Fruit fly (Drosophila melanogaster) whole organism, embryonic: Measurements from ENCODE around the gene Pdh.

ENCODE experiments used
- Abd-B ChIP-seq: fragments of 200-800 bp; sonication (Bioruptor generic); optimal IDR thresholded peaks from 2 replicates; lab custom pipeline; 2018; ENCODE audit warnings: missing biosample characterization, mild to moderate bottlenecking, missing genetic modification characterization, moderate library complexity
- Bgb ChIP-seq: fragments of 200-800 bp; sonication (Bioruptor generic); IDR thresholded peaks from 2 replicates; pipeline ENCODE4 v1.3.6; 2022; ENCODE audit warnings: missing biosample characterization, missing genetic modification characterization; ENCODE audit not compliant: partially characterized antibody
- Blimp-1 ChIP-seq: fragments of 200-800 bp; sonication (Bioruptor generic); optimal IDR thresholded peaks from 3 replicates; lab custom pipeline; 2018; ENCODE audit warnings: missing biosample characterization, missing genetic modification characterization, mild to moderate bottlenecking, moderate library complexity, missing genetic modification reagents
- CG10462 ChIP-seq: fragments of 200-800 bp; sonication (Bioruptor generic); optimal IDR thresholded peaks from 2 replicates; lab custom pipeline; 2016; ENCODE audit warnings: missing biosample characterization, missing genetic modification characterization
- CG11723 ChIP-seq: fragments of 200-800 bp; sonication (Bioruptor generic); optimal IDR thresholded peaks from 2 replicates; lab custom pipeline; 2017; ENCODE audit warnings: missing biosample characterization, mild to moderate bottlenecking, missing genetic modification characterization
- CG12769 ChIP-seq: fragments of 200-800 bp; sonication (Bioruptor generic); optimal IDR thresholded peaks from 2 replicates; lab custom pipeline; 2019; ENCODE audit warnings: missing biosample characterization, mild to moderate bottlenecking, missing genetic modification characterization, moderate library complexity
- CG13424 ChIP-seq: fragments of 200-800 bp; sonication (Bioruptor generic); optimal IDR thresholded peaks from 2 replicates; lab custom pipeline; 2019; ENCODE audit warnings: missing biosample characterization, mild to moderate bottlenecking, missing genetic modification characterization, moderate library complexity
- CG13624 ChIP-seq: fragments of 200-800 bp; sonication (Bioruptor generic); optimal IDR thresholded peaks from 2 replicates; lab custom pipeline; 2016; ENCODE audit warnings: missing biosample characterization, missing genetic modification characterization
- CG14710 ChIP-seq: fragments of 200-800 bp; sonication (Bioruptor generic); optimal IDR thresholded peaks from 3 replicates; lab custom pipeline; 2019; ENCODE audit warnings: missing biosample characterization, mild to moderate bottlenecking, missing genetic modification characterization, moderate library complexity
- CG15479 ChIP-seq: fragments of 200-800 bp; sonication (Bioruptor generic); optimal IDR thresholded peaks from 3 replicates; lab custom pipeline; 2019; ENCODE audit warnings: missing biosample characterization, mild to moderate bottlenecking, missing genetic modification characterization, moderate library complexity
- CG17802 ChIP-seq: fragments of 200-800 bp; sonication (Bioruptor generic); optimal IDR thresholded peaks from 2 replicates; lab custom pipeline; 2018; ENCODE audit warnings: missing biosample characterization, mild to moderate bottlenecking, missing genetic modification characterization, moderate library complexity
- CG18764 ChIP-seq: fragments of 200-800 bp; sonication (Bioruptor generic); optimal IDR thresholded peaks from 3 replicates; lab custom pipeline; 2016; ENCODE audit warnings: missing biosample characterization, missing genetic modification characterization
- CG2120 ChIP-seq: fragments of 200-800 bp; sonication (Bioruptor generic); optimal IDR thresholded peaks from 3 replicates; lab custom pipeline; 2016; ENCODE audit warnings: missing biosample characterization, missing genetic modification characterization
- CG34224 ChIP-seq: fragments of 200-800 bp; sonication (Bioruptor generic); IDR thresholded peaks from 3 replicates; pipeline ENCODE4 v1.3.6; 2022; ENCODE audit warnings: missing biosample characterization, missing genetic modification characterization; ENCODE audit not compliant: partially characterized antibody
- CG5180 ChIP-seq: fragments of 200-800 bp; sonication (Bioruptor generic); optimal IDR thresholded peaks from 3 replicates; lab custom pipeline; 2017; ENCODE audit warnings: missing biosample characterization, missing genetic modification characterization, mild to moderate bottlenecking, moderate library complexity, missing genetic modification reagents
- CG7556 ChIP-seq: fragments of 200-800 bp; sonication (Bioruptor generic); optimal IDR thresholded peaks from 2 replicates; lab custom pipeline; 2017; ENCODE audit warnings: missing biosample characterization, mild to moderate bottlenecking, missing genetic modification characterization
- CG8290 ChIP-seq, 3 experiments: fragments of 200-800 bp; sonication (Bioruptor generic); optimal IDR thresholded peaks; 2 replicates each; lab custom pipeline; 2016 to 2019; ENCODE audit warnings: missing biosample characterization in 3 of 3, missing genetic modification characterization in 3 of 3, mild to moderate bottlenecking in 2 of 3, moderate library complexity in 1 of 3
- CG8478 ChIP-seq: fragments of >200 bp; optimal IDR thresholded peaks from 2 replicates; lab custom pipeline; 2018
- E2f1 ChIP-seq: fragments of 200-800 bp; sonication (Bioruptor generic); IDR thresholded peaks from 2 replicates; pipeline ENCODE4 v1.3.6; 2022; ENCODE audit warnings: missing biosample characterization, missing genetic modification characterization
- Elba2 ChIP-seq: fragments of 200-800 bp; sonication (Bioruptor generic); optimal IDR thresholded peaks from 3 replicates; lab custom pipeline; 2016; ENCODE audit warnings: missing biosample characterization, missing genetic modification characterization
- Fer3 ChIP-seq: fragments of 200-800 bp; sonication (Bioruptor generic); optimal IDR thresholded peaks from 2 replicates; lab custom pipeline; 2018; ENCODE audit warnings: missing biosample characterization, mild to moderate bottlenecking, missing genetic modification characterization, moderate library complexity
- HLH3B ChIP-seq: fragments of 200-800 bp; sonication (Bioruptor generic); IDR thresholded peaks from 2 replicates; pipeline ENCODE4 v1.3.6; 2022; ENCODE audit warnings: missing biosample characterization, missing genetic modification characterization
- Hey ChIP-seq: fragments of 200-800 bp; sonication (Bioruptor generic); optimal IDR thresholded peaks from 3 replicates; lab custom pipeline; 2018; ENCODE audit warnings: missing biosample characterization, mild to moderate bottlenecking, missing genetic modification characterization
- Hmr ChIP-seq: fragments of 200-800 bp; sonication (Bioruptor generic); optimal IDR thresholded peaks from 3 replicates; lab custom pipeline; 2017; ENCODE audit warnings: mild to moderate bottlenecking, missing biosample characterization, missing genetic modification reagents, missing genetic modification characterization
- Hmx ChIP-seq: fragments of 200-800 bp; sonication (Bioruptor generic); optimal IDR thresholded peaks from 2 replicates; lab custom pipeline; 2016; ENCODE audit warnings: missing biosample characterization, missing genetic modification characterization
- Hr78 ChIP-seq, 2 experiments: fragments of 200-800 bp in 1 of 2; fragments of >200 bp in 1 of 2; sonication (Bioruptor generic) in 1 of 2; optimal IDR thresholded peaks; 2 replicates each; lab custom pipeline; 2017 to 2019; ENCODE audit warnings: missing biosample characterization in 2 of 2, missing genetic modification characterization in 2 of 2, mild to moderate bottlenecking in 1 of 2, moderate library complexity in 1 of 2
- Jarid2 ChIP-seq: fragments of 200-800 bp; sonication (Bioruptor generic); optimal IDR thresholded peaks from 3 replicates; lab custom pipeline; 2017; ENCODE audit warnings: mild to moderate bottlenecking, missing biosample characterization, missing genetic modification reagents, missing genetic modification characterization
- Med ChIP-seq: fragments of 200-800 bp; sonication (Bioruptor generic); peaks from one replicate; lab custom pipeline; 2016; ENCODE audit warnings: missing biosample characterization, missing genetic modification characterization, mild to moderate bottlenecking, inconsistent platforms, moderate library complexity
- Meics ChIP-seq: fragments of 200-800 bp; sonication (Bioruptor generic); optimal IDR thresholded peaks from 2 replicates; lab custom pipeline; 2017; ENCODE audit warnings: missing biosample characterization, mild to moderate bottlenecking, missing genetic modification characterization
- Mes4 ChIP-seq: fragments of 200-800 bp; sonication (Bioruptor generic); optimal IDR thresholded peaks from 2 replicates; lab custom pipeline; 2016; ENCODE audit warnings: missing biosample characterization, missing genetic modification characterization
- Nf-YB ChIP-seq: fragments of 200-800 bp; sonication (Bioruptor generic); optimal IDR thresholded peaks from 3 replicates; lab custom pipeline; 2019; ENCODE audit warnings: missing biosample characterization, mild to moderate bottlenecking, missing genetic modification characterization, moderate library complexity
- ap ChIP-seq: fragments of 200-800 bp; sonication (Bioruptor generic); IDR thresholded peaks from 2 replicates; pipeline ENCODE4 v1.3.6; 2022; ENCODE audit warnings: missing biosample characterization, missing genetic modification characterization
- cad ChIP-seq: fragments of >200 bp; optimal IDR thresholded peaks from 2 replicates; lab custom pipeline; 2017; ENCODE audit warnings: missing biosample characterization, missing genetic modification characterization
- cas ChIP-seq: fragments of 200-800 bp; sonication (Bioruptor generic); IDR thresholded peaks from 2 replicates; pipeline ENCODE4 v1.3.6; 2022; ENCODE audit warnings: missing biosample characterization, missing genetic modification characterization
- caup ChIP-seq: fragments of 200-800 bp; sonication (Bioruptor generic); optimal IDR thresholded peaks from 3 replicates; lab custom pipeline; 2017; ENCODE audit warnings: missing biosample characterization, mild to moderate bottlenecking, missing genetic modification characterization, moderate library complexity; ENCODE audit not compliant: severe bottlenecking
- ftz-f1 ChIP-seq: fragments of 200-800 bp; sonication (Bioruptor generic); optimal IDR thresholded peaks from 2 replicates; lab custom pipeline; 2016; ENCODE audit warnings: missing biosample characterization, missing genetic modification characterization
- gro ChIP-seq: fragments of 200-800 bp; sonication (Bioruptor generic); optimal IDR thresholded peaks from 2 replicates; lab custom pipeline; 2016; ENCODE audit warnings: missing biosample characterization, missing genetic modification characterization
- hbn ChIP-seq: fragments of 200-800 bp; sonication (Bioruptor generic); IDR thresholded peaks from 2 replicates; pipeline ENCODE4 v1.3.6; 2022; ENCODE audit warnings: missing biosample characterization, missing genetic modification characterization; ENCODE audit not compliant: partially characterized antibody
- jing ChIP-seq: fragments of 200-800 bp; sonication (Bioruptor generic); optimal IDR thresholded peaks from 2 replicates; lab custom pipeline; 2018; ENCODE audit warnings: missing biosample characterization, mild to moderate bottlenecking, missing genetic modification characterization
- kni ChIP-seq: fragments of 200-800 bp; sonication (Bioruptor generic); optimal IDR thresholded peaks from 3 replicates; lab custom pipeline; 2017; ENCODE audit warnings: mild to moderate bottlenecking, missing biosample characterization, missing genetic modification reagents, missing genetic modification characterization
- lab ChIP-seq: fragments of 200-800 bp; sonication (Bioruptor generic); optimal IDR thresholded peaks from 3 replicates; lab custom pipeline; 2017; ENCODE audit warnings: missing biosample characterization, missing genetic modification characterization, mild to moderate bottlenecking, moderate library complexity, missing genetic modification reagents
- luna ChIP-seq: fragments of 200-800 bp; sonication (Bioruptor generic); optimal IDR thresholded peaks from 2 replicates; lab custom pipeline; 2016; ENCODE audit warnings: missing biosample characterization, missing genetic modification characterization
- mld ChIP-seq: fragments of 200-800 bp; sonication (Bioruptor generic); IDR thresholded peaks from 3 replicates; pipeline ENCODE4 v1.3.6; 2022; ENCODE audit warnings: missing biosample characterization, missing genetic modification characterization; ENCODE audit not compliant: partially characterized antibody
- rib ChIP-seq: fragments of 200-800 bp; sonication (Bioruptor generic); IDR thresholded peaks from 2 replicates; pipeline ENCODE4 v1.3.6; 2022; ENCODE audit warnings: missing biosample characterization, missing genetic modification characterization
- row ChIP-seq: fragments of 200-800 bp; sonication (Bioruptor generic); IDR thresholded peaks from 3 replicates; pipeline ENCODE4 v1.3.6; 2022; ENCODE audit warnings: missing biosample characterization, missing genetic modification characterization
- sc ChIP-seq, 3 experiments: fragments of >200 bp in 2 of 3; fragments of 200-800 bp in 1 of 3; sonication (Bioruptor generic) in 1 of 3; optimal IDR thresholded peaks; 2 replicates in 2 of 3; 3 replicates in 1 of 3; lab custom pipeline; 2017; ENCODE audit warnings: mild to moderate bottlenecking in 1 of 3, missing biosample characterization in 1 of 3, missing genetic modification characterization in 1 of 3, missing genetic modification reagents in 1 of 3
- sens ChIP-seq: fragments of 200-800 bp; sonication (Bioruptor generic); peaks from one replicate; lab custom pipeline; 2016; ENCODE audit warnings: missing biosample characterization, missing genetic modification characterization
- sug ChIP-seq: fragments of 200-800 bp; optimal IDR thresholded peaks from 2 replicates; lab custom pipeline; 2019; ENCODE audit warnings: missing biosample characterization, mild to moderate bottlenecking, missing genetic modification characterization, moderate library complexity
- z ChIP-seq: fragments of 200-800 bp; sonication (Bioruptor generic); IDR thresholded peaks from 3 replicates; pipeline ENCODE4 v1.3.6; 2022; ENCODE audit warnings: missing biosample characterization, missing genetic modification characterization

Gene Pdh

DNA sequence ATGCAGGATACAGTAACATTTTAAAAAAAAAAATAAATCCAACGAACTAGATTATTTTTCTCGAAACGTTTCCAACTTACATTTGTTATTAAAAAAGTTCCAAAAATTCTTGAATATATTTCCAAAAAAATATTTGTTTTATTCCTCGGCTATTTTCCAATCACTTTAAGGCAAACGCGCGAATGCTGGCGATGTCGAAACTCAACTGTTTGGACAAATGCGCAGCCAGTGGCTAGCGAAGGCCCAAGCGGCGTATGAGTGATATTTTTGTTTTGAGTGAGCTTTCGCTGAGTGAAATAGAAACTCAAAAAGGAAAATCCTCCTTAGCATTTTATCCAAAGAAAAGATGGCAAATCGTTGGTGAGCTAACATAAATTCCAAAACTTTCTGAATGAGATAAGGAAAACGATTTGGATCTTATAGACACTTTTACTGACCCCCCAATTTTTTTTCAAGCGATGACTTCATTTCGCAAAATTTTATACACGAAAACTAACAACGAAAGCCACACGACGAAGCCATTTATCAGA, 5.2 kb upstream of the Pdh start, which contains the start of gene ringer (continued):
- no peak for TF ChIP-seq Blimp-1 (GFP tag; lab: Kevin White, UChicago)
- no peak for TF ChIP-seq Hr78 (GFP tag; optimal IDR thresholded peaks at IDR 0.05; lab: Kevin White, UChicago)
- peak; percentile 6 for TF ChIP-seq Fer3
- no peak for TF ChIP-seq luna (GFP tag; lab: Kevin White, UChicago)
- no peak for TF ChIP-seq row (GFP tag; lab: Robert Waterston, UW)
- peak; percentile 21; the same call in 1 of the 2 replicates for TF ChIP-seq Bgb (GFP tag; lab: Robert Waterston, UW)
- no peak for TF ChIP-seq Hmx
- TF ChIP-seq Elba2 (GFP tag; lab: Kevin White, UChicago) = no peak
- no peak for TF ChIP-seq kni (GFP tag; lab: Kevin White, UChicago)
- peak; percentile 33 for TF ChIP-seq Meics (GFP tag; lab: Kevin White, UChicago)
- TF ChIP-seq CG10462 (GFP tag; lab: Kevin White, UChicago) = no peak
- no peak for TF ChIP-seq CG11723
- TF ChIP-seq Abd-B (GFP tag; lab: Kevin White, UChicago) = no peak
- TF ChIP-seq rib (GFP tag; lab: Robert Waterston, UW) = peak; percentile 47; the same call in 1 of the 2 replicates
- TF ChIP-seq CG2120 (GFP tag; lab: Kevin White, UChicago) = peak; percentile 29
- TF ChIP-seq lab = peak; percentile 12
- no peak for TF ChIP-seq CG17802 (tag; lab: Kevin White, UChicago)
- TF ChIP-seq sug (tag; lab: Kevin White, UChicago) = peak; percentile 25
- peak; percentile 29 for TF ChIP-seq Jarid2
- TF ChIP-seq E2f1 = no peak
- peak; percentile 29 for TF ChIP-seq gro (GFP tag; lab: Kevin White, UChicago)
- TF ChIP-seq z = peak; percentile 86; the same call in 1 of the 3 replicates
- no peak for TF ChIP-seq CG13624 (GFP tag; lab: Kevin White, UChicago)
- TF ChIP-seq ftz-f1 (GFP tag; lab: Kevin White, UChicago) = peak; percentile 9
- no peak for TF ChIP-seq CG18764
- no peak for TF ChIP-seq CG13424 (tag; lab: Kevin White, UChicago)
- TF ChIP-seq caup (GFP tag; lab: Kevin White, UChicago) = peak; percentile 1
- TF ChIP-seq jing (GFP tag; lab: Kevin White, UChicago) = no peak
- no peak for TF ChIP-seq CG5180 (GFP tag; lab: Kevin White, UChicago)
- no peak for TF ChIP-seq Nf-YB
- TF ChIP-seq Mes4 (GFP tag; lab: Kevin White, UChicago) = no peak
- no peak for TF ChIP-seq CG8290 (GFP tag; optimal IDR thresholded peaks at IDR 0.05; lab: Kevin White, UChicago)
- peak in 1 of 2 experiments; percentile 52 for TF ChIP-seq CG8290 (tag; optimal IDR thresholded peaks at IDR 0.05; lab: Kevin White, UChicago)
- no peak for TF ChIP-seq sc (optimal IDR thresholded peaks at IDR 0.05; lab: Kevin White, UChicago)
- no peak for TF ChIP-seq sc (GFP tag; optimal IDR thresholded peaks at IDR 0.05; lab: Kevin White, UChicago)
- TF ChIP-seq ap = no peak
- no peak for TF ChIP-seq CG34224 (GFP tag; lab: Robert Waterston, UW)
- no peak for TF ChIP-seq CG8478
- TF ChIP-seq HLH3B (GFP tag; lab: Robert Waterston, UW) = no peak
- no peak for TF ChIP-seq hbn (GFP tag; lab: Robert Waterston, UW)
- TF ChIP-seq Hmr (GFP tag; lab: Kevin White, UChicago) = peak; percentile 48
- TF ChIP-seq CG7556 (GFP tag; lab: Kevin White, UChicago) = no peak
- no peak for TF ChIP-seq Hey
- TF ChIP-seq CG12769 (tag; lab: Kevin White, UChicago) = no peak
- TF ChIP-seq CG14710 (tag; lab: Kevin White, UChicago) = no peak
- TF ChIP-seq sens = no peak
- TF ChIP-seq CG15479 (GFP tag; lab: Kevin White, UChicago) = no peak
- TF ChIP-seq Med (GFP tag; lab: Kevin White, UChicago) = peak; percentile 58
- no peak for TF ChIP-seq cad (GFP tag; lab: Kevin White, UChicago)
- TF ChIP-seq cas (GFP tag; lab: Robert Waterston, UW) = no peak
- no peak for TF ChIP-seq mld (GFP tag; lab: Robert Waterston, UW)
